Fruit fly (Drosophila melanogaster) whole organism, embryonic: ENCODE results near the gene CG14971.

ENCODE experiments used
- Awh ChIP-seq: fragments of 200-800 bp; sonication (Bioruptor generic); IDR thresholded peaks from 2 replicates; pipeline ENCODE4, ENCODE4 v1.3.6; 2022; ENCODE audit warnings: missing biosample characterization, missing genetic modification characterization
- B-H1 ChIP-seq: fragments of 200-800 bp; sonication (Bioruptor generic); IDR thresholded peaks from 3 replicates; pipeline ENCODE4 v1.3.6; 2022; ENCODE audit warnings: missing biosample characterization, missing genetic modification characterization
- BEAF-32 ChIP-seq: fragments of 200-800 bp; sonication (Bioruptor generic); optimal IDR thresholded peaks from 3 replicates; lab custom pipeline; 2017; ENCODE audit warnings: missing biosample characterization, missing genetic modification characterization, mild to moderate bottlenecking, moderate library complexity, missing genetic modification reagents
- CG10267 ChIP-seq: fragments of 200-800 bp; sonication (Bioruptor generic); optimal IDR thresholded peaks from 2 replicates; lab custom pipeline; 2018; ENCODE audit warnings: missing biosample characterization, mild to moderate bottlenecking, missing genetic modification characterization, moderate library complexity
- CG10366 ChIP-seq: fragments of 200-800 bp; sonication (Bioruptor generic); IDR thresholded peaks from 2 replicates; pipeline ENCODE4 v1.3.6; 2022; ENCODE audit warnings: missing biosample characterization, missing genetic modification characterization
- CG10959 ChIP-seq: fragments of 200-800 bp; sonication (Bioruptor generic); IDR thresholded peaks from 2 replicates; pipeline ENCODE4 v1.3.6; 2022; ENCODE audit warnings: missing biosample characterization, missing genetic modification characterization
- CG1233 ChIP-seq: fragments of 200-800 bp; sonication (Bioruptor generic); optimal IDR thresholded peaks from 4 replicates; lab custom pipeline; 2018; ENCODE audit warnings: missing biosample characterization, mild to moderate bottlenecking, missing genetic modification characterization
- CG14965 ChIP-seq: fragments of 200-800 bp; sonication (Bioruptor generic); optimal IDR thresholded peaks from 2 replicates; lab custom pipeline; 2016; ENCODE audit warnings: missing biosample characterization, missing genetic modification characterization, borderline replicate concordance
- CG15011 ChIP-seq: fragments of 200-800 bp; sonication (Bioruptor generic); optimal IDR thresholded peaks from 3 replicates; lab custom pipeline; 2018; ENCODE audit warnings: missing biosample characterization, mild to moderate bottlenecking, missing genetic modification characterization
- CG15073 ChIP-seq: fragments of 200-800 bp; sonication (Bioruptor generic); optimal IDR thresholded peaks from 2 replicates; lab custom pipeline; 2016; ENCODE audit warnings: missing biosample characterization, missing genetic modification characterization
- CG15601 ChIP-seq: fragments of 200-800 bp; sonication (Bioruptor generic); optimal IDR thresholded peaks from 3 replicates; lab custom pipeline; 2019; ENCODE audit warnings: missing biosample characterization, mild to moderate bottlenecking, missing genetic modification characterization, moderate library complexity
- CG17568 ChIP-seq: fragments of 200-800 bp; sonication (Bioruptor generic); optimal IDR thresholded peaks from 2 replicates; lab custom pipeline; 2018; ENCODE audit warnings: missing biosample characterization, mild to moderate bottlenecking, missing genetic modification characterization, moderate library complexity
- CG18262 ChIP-seq: fragments of 200-800 bp; optimal IDR thresholded peaks from 3 replicates; lab custom pipeline; 2019; ENCODE audit warnings: missing biosample characterization, mild to moderate bottlenecking, missing genetic modification characterization, moderate library complexity
- CG18619 ChIP-seq: fragments of 200-800 bp; sonication (Bioruptor generic); optimal IDR thresholded peaks from 3 replicates; lab custom pipeline; 2017; ENCODE audit warnings: missing biosample characterization, mild to moderate bottlenecking, missing genetic modification characterization
- CG18764 ChIP-seq: fragments of 200-800 bp; sonication (Bioruptor generic); optimal IDR thresholded peaks from 3 replicates; lab custom pipeline; 2016; ENCODE audit warnings: missing biosample characterization, missing genetic modification characterization
- CG2678 ChIP-seq: fragments of 200-800 bp; sonication (Bioruptor generic); optimal IDR thresholded peaks from 3 replicates; lab custom pipeline; 2019; ENCODE audit warnings: missing biosample characterization, mild to moderate bottlenecking, missing genetic modification characterization, moderate library complexity
- CG32772 ChIP-seq: fragments of 200-800 bp; sonication (Bioruptor generic); IDR thresholded peaks from 2 replicates; pipeline ENCODE4 v1.3.6; 2022; ENCODE audit warnings: missing biosample characterization, missing genetic modification characterization
- CG33557 ChIP-seq: fragments of 200-800 bp; sonication (Bioruptor generic); optimal IDR thresholded peaks from 2 replicates; lab custom pipeline; 2019; ENCODE audit warnings: missing biosample characterization, mild to moderate bottlenecking, missing genetic modification characterization, moderate library complexity
- CG34376 ChIP-seq: fragments of 200-800 bp; sonication (Bioruptor generic); optimal IDR thresholded peaks from 2 replicates; lab custom pipeline; 2018; ENCODE audit warnings: missing biosample characterization, mild to moderate bottlenecking, missing genetic modification characterization
- CG34422 ChIP-seq: fragments of 200-800 bp; sonication (Bioruptor generic); IDR thresholded peaks from 3 replicates; pipeline ENCODE4 v1.3.6; 2022; ENCODE audit warnings: missing biosample characterization, missing genetic modification characterization
- CG4328 ChIP-seq: fragments of 200-800 bp; sonication (Bioruptor generic); optimal IDR thresholded peaks from 3 replicates; lab custom pipeline; 2017; ENCODE audit warnings: missing biosample characterization, missing genetic modification reagents, missing genetic modification characterization
- CG4360 ChIP-seq: fragments of 200-800 bp; sonication (Bioruptor generic); IDR thresholded peaks from 2 replicates; pipeline ENCODE4 v1.3.6; 2022; ENCODE audit warnings: missing biosample characterization, missing genetic modification characterization
- CG6272 ChIP-seq: fragments of 200-800 bp; sonication (Bioruptor generic); IDR thresholded peaks from 2 replicates; pipeline ENCODE4 v1.3.6; 2022; ENCODE audit warnings: missing biosample characterization, missing genetic modification characterization
- CG6683 ChIP-seq: fragments of 200-800 bp; sonication (Bioruptor generic); optimal IDR thresholded peaks from 2 replicates; lab custom pipeline; 2017; ENCODE audit warnings: missing biosample characterization, mild to moderate bottlenecking, missing genetic modification characterization, missing genetic modification reagents
- CG6813 ChIP-seq: fragments of 200-800 bp; sonication (Bioruptor generic); optimal IDR thresholded peaks from 2 replicates; lab custom pipeline; 2017; ENCODE audit warnings: missing biosample characterization, missing genetic modification characterization, mild to moderate bottlenecking, moderate library complexity, missing genetic modification reagents
- Dp ChIP-seq: fragments of 200-800 bp; sonication (Bioruptor generic); optimal IDR thresholded peaks from 2 replicates; lab custom pipeline; 2018; ENCODE audit warnings: missing biosample characterization, mild to moderate bottlenecking, missing genetic modification characterization, moderate library complexity
- ERR ChIP-seq: fragments of 200-800 bp; sonication (Bioruptor generic); optimal IDR thresholded peaks from 2 replicates; lab custom pipeline; 2016; ENCODE audit warnings: missing biosample characterization, missing genetic modification characterization
- Hmr ChIP-seq: fragments of 200-800 bp; sonication (Bioruptor generic); optimal IDR thresholded peaks from 3 replicates; lab custom pipeline; 2017; ENCODE audit warnings: mild to moderate bottlenecking, missing biosample characterization, missing genetic modification reagents, missing genetic modification characterization
- Hr3 ChIP-seq: fragments of 200-800 bp; sonication (Bioruptor generic); optimal IDR thresholded peaks from 3 replicates; lab custom pipeline; 2016; ENCODE audit warnings: missing biosample characterization, missing genetic modification characterization
- Pdp1 ChIP-seq, 2 experiments: fragments of 200-800 bp; sonication (Bioruptor generic); optimal IDR thresholded peaks; 3 replicates each; lab custom pipeline; 2016; ENCODE audit warnings: missing biosample characterization in 2 of 2, missing genetic modification characterization in 2 of 2, mild to moderate bottlenecking in 1 of 2, moderate library complexity in 1 of 2
- abd-A ChIP-seq: fragments of 200-800 bp; sonication (Bioruptor generic); optimal IDR thresholded peaks from 3 replicates; lab custom pipeline; 2019; ENCODE audit warnings: missing biosample characterization, mild to moderate bottlenecking, missing genetic modification characterization, moderate library complexity
- al ChIP-seq: fragments of 200-800 bp; sonication (Bioruptor generic); IDR thresholded peaks from 2 replicates; pipeline ENCODE4 v1.3.6; 2022; ENCODE audit warnings: missing biosample characterization, missing genetic modification characterization
- br ChIP-seq: fragments of >200 bp; optimal IDR thresholded peaks from 2 replicates; lab custom pipeline; 2017
- en ChIP-seq: fragments of 200-800 bp; sonication (Bioruptor generic); optimal IDR thresholded peaks from 2 replicates; lab custom pipeline; 2016; ENCODE audit warnings: missing biosample characterization, missing genetic modification characterization
- fd64A ChIP-seq: fragments of 200-800 bp; sonication (Bioruptor generic); optimal IDR thresholded peaks from 3 replicates; lab custom pipeline; 2018; ENCODE audit warnings: missing biosample characterization, mild to moderate bottlenecking, missing genetic modification characterization
- fu2 ChIP-seq: fragments of 200-800 bp; sonication (Bioruptor generic); optimal IDR thresholded peaks from 2 replicates; lab custom pipeline; 2016; ENCODE audit warnings: missing biosample characterization, missing genetic modification characterization
- gce ChIP-seq: fragments of 200-800 bp; sonication (Bioruptor generic); IDR thresholded peaks from 3 replicates; pipeline ENCODE4 v1.3.6; 2022; ENCODE audit warnings: missing biosample characterization, missing genetic modification characterization
- grau ChIP-seq: fragments of 200-800 bp; optimal IDR thresholded peaks from 3 replicates; lab custom pipeline; 2019; ENCODE audit warnings: missing biosample characterization, mild to moderate bottlenecking, missing genetic modification characterization, moderate library complexity
- her ChIP-seq: fragments of 200-800 bp; sonication (Bioruptor generic); optimal IDR thresholded peaks from 2 replicates; lab custom pipeline; 2016; ENCODE audit warnings: missing biosample characterization, missing genetic modification characterization
- hkb ChIP-seq, 2 experiments: fragments of 200-800 bp in 1 of 2; fragments of >200 bp in 1 of 2; sonication (Bioruptor generic) in 1 of 2; IDR thresholded peaks in 1 of 2; optimal IDR thresholded peaks in 1 of 2; 2 replicates each; pipeline versions ENCODE4 v1.3.6 to Lab custom; 2017 to 2022; ENCODE audit warnings: missing biosample characterization in 1 of 2, missing genetic modification characterization in 1 of 2
- kah ChIP-seq: fragments of 200-800 bp; sonication (Bioruptor generic); optimal IDR thresholded peaks from 2 replicates; lab custom pipeline; 2018; ENCODE audit warnings: missing biosample characterization, mild to moderate bottlenecking, missing genetic modification characterization
- kni ChIP-seq: fragments of 200-800 bp; sonication (Bioruptor generic); optimal IDR thresholded peaks from 3 replicates; lab custom pipeline; 2017; ENCODE audit warnings: mild to moderate bottlenecking, missing biosample characterization, missing genetic modification reagents, missing genetic modification characterization
- pfk ChIP-seq: fragments of 200-800 bp; sonication (Bioruptor generic); optimal IDR thresholded peaks from 2 replicates; lab custom pipeline; 2018; ENCODE audit warnings: missing biosample characterization, mild to moderate bottlenecking, missing genetic modification characterization, moderate library complexity
- pita ChIP-seq: fragments of 200-800 bp; sonication (Bioruptor generic); optimal IDR thresholded peaks from 2 replicates; lab custom pipeline; 2017; ENCODE audit warnings: missing biosample characterization, mild to moderate bottlenecking, missing genetic modification characterization
- trem ChIP-seq: fragments of 200-800 bp; optimal IDR thresholded peaks from 3 replicates; lab custom pipeline; 2019; ENCODE audit warnings: missing biosample characterization, mild to moderate bottlenecking, missing genetic modification characterization, moderate library complexity
- ttk ChIP-seq: fragments of 200-800 bp; sonication (Bioruptor generic); IDR thresholded peaks from 2 replicates; pipeline ENCODE4 v2.1.2; 2022; ENCODE audit warnings: missing biosample characterization, missing genetic modification characterization
- unc-4 ChIP-seq: fragments of 200-800 bp; sonication (Bioruptor generic); IDR thresholded peaks from 2 replicates; pipeline ENCODE4 v1.3.6; 2022; ENCODE audit warnings: missing biosample characterization, missing genetic modification characterization; ENCODE audit not compliant: partially characterized antibody
- wdn ChIP-seq: fragments of 200-800 bp; sonication (Bioruptor generic); IDR thresholded peaks from 2 replicates; pipeline ENCODE4 v1.3.6; 2022; ENCODE audit warnings: missing biosample characterization, missing genetic modification characterization

The CG14971 gene

DNA sequence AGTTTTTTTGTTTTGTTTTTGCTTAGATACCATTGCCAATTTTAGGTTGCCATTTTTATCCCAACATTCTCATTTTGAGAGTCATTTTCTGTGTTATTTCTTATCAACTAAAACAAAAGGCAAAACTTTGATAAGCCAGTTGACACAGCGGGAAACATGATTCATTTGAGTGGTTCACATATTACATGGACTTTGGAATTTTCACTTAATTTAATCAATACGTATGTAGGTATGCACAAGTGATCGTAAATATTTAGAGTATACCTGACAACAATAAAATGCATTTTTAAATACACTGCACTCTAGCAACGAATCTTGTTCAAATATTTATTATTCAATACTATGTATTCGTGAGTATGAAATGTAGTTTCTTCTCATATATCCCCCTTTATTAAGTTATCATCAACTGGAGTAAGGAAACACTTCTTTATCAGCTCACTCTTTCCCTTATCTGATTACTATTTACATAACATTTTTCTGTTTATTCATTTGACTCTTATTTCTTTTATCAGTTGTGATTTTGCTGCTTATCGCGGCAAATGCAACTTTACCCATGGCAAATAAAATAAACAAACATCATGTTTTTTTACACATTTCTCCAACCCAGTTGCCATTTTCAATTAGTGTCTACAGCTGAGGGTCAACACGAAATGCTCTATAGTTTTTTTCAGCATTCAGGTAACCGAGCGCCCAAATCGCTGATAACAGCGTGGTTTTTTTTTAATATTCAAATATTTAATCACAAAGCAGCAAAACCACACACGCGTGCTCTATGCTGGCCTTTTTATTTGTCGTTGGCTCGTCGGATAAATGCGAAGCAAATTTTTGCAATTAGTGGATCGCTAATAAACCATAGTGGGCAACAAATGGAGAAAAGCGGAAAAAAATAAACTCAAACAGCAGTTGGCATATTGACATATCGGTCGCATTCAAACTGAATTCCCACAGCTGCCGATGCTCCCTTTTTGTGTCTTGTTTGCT is 47.7 kb upstream of the CG14971 start (continued):
- peak; percentile 39 for TF ChIP-seq Hmr (GFP tag; lab: Kevin White, UChicago)
- no peak for TF ChIP-seq hkb (optimal IDR thresholded peaks at IDR 0.05; lab: Kevin White, UChicago)
- no peak for TF ChIP-seq hkb (GFP tag; IDR thresholded peaks at IDR 0.05; lab: Robert Waterston, UW)
- TF ChIP-seq Pdp1 (GFP tag; optimal IDR thresholded peaks at IDR 0.05; lab: Kevin White, UChicago), result peak in 1 of 2 experiments; percentile 68
- TF ChIP-seq BEAF-32, result no peak
- no peak for TF ChIP-seq abd-A
- peak; percentile 52 for TF ChIP-seq CG15601
- no peak for TF ChIP-seq grau
- TF ChIP-seq unc-4, result no peak
- peak; percentile 69 for TF ChIP-seq CG6813
- peak; percentile 63 for TF ChIP-seq CG33557 (GFP tag; lab: Kevin White, UChicago)
- TF ChIP-seq CG14965, result no peak
- no peak for TF ChIP-seq ttk (GFP tag; lab: Robert Waterston, UW)
- no peak for TF ChIP-seq CG10366
- no peak for TF ChIP-seq Dp (GFP tag; lab: Kevin White, UChicago)
- no peak for TF ChIP-seq CG18619 (GFP tag; lab: Kevin White, UChicago)
- no peak for TF ChIP-seq CG4328 (GFP tag; lab: Kevin White, UChicago)
- TF ChIP-seq CG10959 (GFP tag; lab: Robert Waterston, UW), result no peak
- TF ChIP-seq pfk (GFP tag; lab: Kevin White, UChicago), result no peak
- TF ChIP-seq CG32772 (GFP tag; lab: Robert Waterston, UW), result no peak
- peak; percentile 25 for TF ChIP-seq CG1233 (GFP tag; lab: Kevin White, UChicago)
- no peak for TF ChIP-seq CG6683
- TF ChIP-seq kah, result no peak
- peak; percentile 44; the same call in 1 of the 2 replicates for TF ChIP-seq Awh (GFP tag; lab: Robert Waterston, UW)
- TF ChIP-seq CG18764 (GFP tag; lab: Kevin White, UChicago), result no peak
- no peak for TF ChIP-seq en (GFP tag; lab: Kevin White, UChicago)
- TF ChIP-seq B-H1 (GFP tag; lab: Robert Waterston, UW), result no peak
- no peak for TF ChIP-seq CG34376 (GFP tag; lab: Kevin White, UChicago)
- no peak for TF ChIP-seq al (GFP tag; lab: Robert Waterston, UW)
- TF ChIP-seq pita (GFP tag; lab: Kevin White, UChicago), result no peak
- no peak for TF ChIP-seq ERR (GFP tag; lab: Kevin White, UChicago)
- no peak for TF ChIP-seq Hr3
- TF ChIP-seq fd64A (GFP tag; lab: Kevin White, UChicago), result peak; percentile 12
- TF ChIP-seq CG10267 (tag; lab: Kevin White, UChicago), result peak; percentile 8
- TF ChIP-seq CG6272, result no peak
- no peak for TF ChIP-seq kni (GFP tag; lab: Kevin White, UChicago)
- TF ChIP-seq CG34422 (GFP tag; lab: Robert Waterston, UW), result no peak
- no peak for TF ChIP-seq CG15073 (GFP tag; lab: Kevin White, UChicago)
- TF ChIP-seq fu2 (GFP tag; lab: Kevin White, UChicago), result no peak
- peak; percentile 55 for TF ChIP-seq CG15011 (GFP tag; lab: Kevin White, UChicago)
- TF ChIP-seq wdn (GFP tag; lab: Robert Waterston, UW), result no peak
- TF ChIP-seq her, result no peak
- peak; percentile 63 for TF ChIP-seq CG2678 (tag; lab: Kevin White, UChicago)
- no peak for TF ChIP-seq br
- TF ChIP-seq CG18262, result peak; percentile 39
- TF ChIP-seq trem (tag; lab: Kevin White, UChicago), result peak; percentile 8
- no peak for TF ChIP-seq CG4360 (GFP tag; lab: Robert Waterston, UW)
- TF ChIP-seq CG17568 (GFP tag; lab: Kevin White, UChicago), result peak; percentile 49
- TF ChIP-seq gce, result no peak
